Worm (Caenorhabditis elegans): Measurements from ENCODE around the gene ins-2.

DNA sequence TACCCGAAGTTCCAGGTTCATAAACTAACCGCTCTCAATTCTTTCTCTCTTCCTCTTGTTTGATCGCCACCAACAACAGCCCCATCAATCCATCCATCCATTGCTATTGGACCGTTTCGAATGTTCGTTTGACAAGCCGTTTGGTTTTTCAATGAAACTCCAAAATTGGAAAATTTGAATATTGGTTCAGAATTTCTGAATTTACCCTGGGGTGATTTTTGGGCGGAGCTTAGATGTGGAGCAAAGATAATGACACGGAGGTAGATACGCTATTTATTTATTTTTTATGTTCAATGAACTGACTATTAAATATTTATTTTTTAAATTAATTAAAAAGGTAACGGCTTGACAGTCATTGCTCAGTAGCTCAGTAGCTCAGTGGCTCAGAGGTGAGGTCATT, 44.1 kb upstream of the ins-2 start, which contains the start of gene B0034.2:
- TF ChIP-seq pqm-1 (tag; optimal IDR thresholded peaks at IDR 0.05) (no peak), nhr-11 (tag; optimal IDR thresholded peaks at IDR 0.05) (no peak), ama-1 (optimal IDR thresholded peaks at IDR 0.05) (no peak), nhr-232 (tag; optimal IDR thresholded peaks at IDR 0.05) (no peak), pag-3 (tag; optimal IDR thresholded peaks at IDR 0.05; ENCODE audit: borderline replicate concordance) (no peak)
